Worm (Caenorhabditis elegans) whole organism, L1 larva: ENCODE measurements around the gene H39E23.3.

Experiments
- C04F5.9 ChIP-seq: sonication (generic microtip); optimal IDR thresholded peaks from 2 replicates; lab custom pipeline; 2016; ENCODE audit warnings: missing genetic modification characterization, missing compliant biosample characterization
- C16A3.4 ChIP-seq: fragments of 150-350 bp; optimal IDR thresholded peaks from 2 replicates; lab custom pipeline; 2014; ENCODE audit warnings: missing biosample characterization, missing genetic modification characterization
- Y116A8C.19 ChIP-seq: sonication (generic microtip); optimal IDR thresholded peaks from 2 replicates; lab custom pipeline; 2016; ENCODE audit warnings: missing compliant biosample characterization, missing genetic modification characterization, borderline replicate concordance
- alr-1 ChIP-seq: fragments of 200-800 bp; sonication (Bioruptor generic); optimal IDR thresholded peaks from 2 replicates; lab custom pipeline; 2018; ENCODE audit warnings: borderline replicate concordance, mild to moderate bottlenecking, missing genetic modification characterization, missing compliant biosample characterization
- aly-2 ChIP-seq: fragments of 150-350 bp; optimal IDR thresholded peaks from 2 replicates; lab custom pipeline; 2014; ENCODE audit warnings: missing biosample characterization, missing genetic modification characterization
- blmp-1 ChIP-seq: fragments of 150-350 bp; optimal IDR thresholded peaks from 2 replicates; lab custom pipeline; 2014; ENCODE audit warnings: missing biosample characterization, missing genetic modification characterization
- ceh-82 ChIP-seq, 3 experiments: fragments of 150-350 bp in 1 of 3; sonication (generic microtip) in 2 of 3; optimal IDR thresholded peaks; 2 replicates each; lab custom pipeline; 2014 to 2017; ENCODE audit warnings: missing biosample characterization in 3 of 3, missing genetic modification characterization in 3 of 3
- ceh-88 ChIP-seq: fragments of 200-800 bp; sonication (Bioruptor generic); IDR thresholded peaks from 2 replicates; pipeline ENCODE4 v1.3.6; 2022; ENCODE audit warnings: missing genetic modification characterization, missing compliant biosample characterization
- dpl-1 ChIP-seq, 3 experiments: fragments of 150-350 bp in 2 of 3; sonication (generic microtip) in 1 of 3; optimal IDR thresholded peaks; 2 replicates each; lab custom pipeline; 2014 to 2017; ENCODE audit warnings: missing biosample characterization in 3 of 3, missing genetic modification characterization in 3 of 3, missing genetic modification reagents in 3 of 3
- dsc-1 ChIP-seq: sonication (generic microtip); optimal IDR thresholded peaks from 2 replicates; lab custom pipeline; 2016; ENCODE audit warnings: mild to moderate bottlenecking, missing genetic modification characterization, missing compliant biosample characterization
- efl-1 ChIP-seq, 4 experiments: fragments of 150-350 bp; optimal IDR thresholded peaks in 3 of 4; peaks in 1 of 4; 1 replicate in 1 of 4; 2 replicates in 3 of 4; lab custom pipeline; 2014; ENCODE audit warnings: missing biosample characterization in 2 of 4, missing genetic modification characterization in 2 of 4, missing genetic modification reagents in 2 of 4
- egl-27 ChIP-seq, 2 experiments: fragments of 150-350 bp in 1 of 2; sonication (generic microtip); optimal IDR thresholded peaks; 3 replicates each; lab custom pipeline; 2017 to 2018; ENCODE audit warnings: missing biosample characterization in 2 of 2, missing genetic modification characterization in 2 of 2, missing genetic modification reagents in 2 of 2
- elt-2 ChIP-seq: sonication (generic microtip); optimal IDR thresholded peaks from 2 replicates; lab custom pipeline; 2016; ENCODE audit warnings: missing genetic modification characterization, mild to moderate bottlenecking, inconsistent platforms, missing compliant biosample characterization, missing genetic modification reagents
- elt-3 ChIP-seq, 6 experiments: fragments of 150-350 bp in 1 of 6; sonication (generic microtip); optimal IDR thresholded peaks; 2 replicates each; lab custom pipeline; 2017 to 2018; ENCODE audit warnings: missing biosample characterization in 6 of 6, missing genetic modification characterization in 6 of 6, inconsistent platforms in 1 of 6
- fkh-10 ChIP-seq: sonication (generic microtip); optimal IDR thresholded peaks from 2 replicates; lab custom pipeline; 2017; ENCODE audit warnings: missing biosample characterization, missing genetic modification reagents, missing genetic modification characterization
- fkh-8 ChIP-seq: sonication (generic microtip); optimal IDR thresholded peaks from 2 replicates; lab custom pipeline; 2016; ENCODE audit warnings: mild to moderate bottlenecking, missing genetic modification characterization, missing compliant biosample characterization
- fos-1 ChIP-seq: fragments of 150-350 bp; optimal IDR thresholded peaks from 2 replicates; lab custom pipeline; 2014; ENCODE audit warnings: missing biosample characterization, missing genetic modification characterization
- hpl-2 ChIP-seq: fragments of 150-350 bp; optimal IDR thresholded peaks from 2 replicates; lab custom pipeline; 2014; ENCODE audit warnings: missing biosample characterization, missing genetic modification reagents, missing genetic modification characterization
- irx-1 ChIP-seq: sonication (generic microtip); optimal IDR thresholded peaks from 2 replicates; lab custom pipeline; 2016; ENCODE audit warnings: missing genetic modification characterization, missing compliant biosample characterization
- jun-1 ChIP-seq: fragments of 150-350 bp; optimal IDR thresholded peaks from 2 replicates; lab custom pipeline; 2014; ENCODE audit warnings: missing biosample characterization, missing genetic modification reagents, missing genetic modification characterization
- lin-14 ChIP-seq: fragments of 200-800 bp; sonication (Bioruptor generic); optimal IDR thresholded peaks from 2 replicates; lab custom pipeline; 2018; ENCODE audit warnings: mild to moderate bottlenecking, missing genetic modification characterization, moderate library complexity, missing compliant biosample characterization
- lin-35 ChIP-seq, 2 experiments: fragments of 150-350 bp; optimal IDR thresholded peaks; 2 replicates each; lab custom pipeline; 2014; ENCODE audit warnings: missing biosample characterization in 2 of 2, missing genetic modification characterization in 2 of 2, missing genetic modification reagents in 2 of 2
- lsy-2 ChIP-seq, 2 experiments: fragments of 150-350 bp; optimal IDR thresholded peaks; 2 replicates each; lab custom pipeline; 2014; ENCODE audit warnings: missing biosample characterization in 2 of 2, missing genetic modification characterization in 2 of 2
- mab-9 ChIP-seq: fragments of 200-800 bp; sonication (Bioruptor generic); IDR thresholded peaks from 2 replicates; pipeline ENCODE4 v1.3.6; 2022; ENCODE audit warnings: missing genetic modification reagents, missing genetic modification characterization, missing compliant biosample characterization
- mdl-1 ChIP-seq, 2 experiments: fragments of 150-350 bp; optimal IDR thresholded peaks; 2 replicates each; lab custom pipeline; 2014 to 2017; ENCODE audit warnings: missing biosample characterization in 2 of 2, missing genetic modification characterization in 2 of 2, inconsistent platforms in 1 of 2
- mep-1 ChIP-seq: fragments of 150-350 bp; optimal IDR thresholded peaks from 2 replicates; lab custom pipeline; 2014; ENCODE audit warnings: missing biosample characterization, missing genetic modification characterization
- nhr-11 ChIP-seq: fragments of 150-350 bp; optimal IDR thresholded peaks from 2 replicates; lab custom pipeline; 2014; ENCODE audit warnings: missing biosample characterization, missing genetic modification characterization
- nhr-19 ChIP-seq: fragments of 200-800 bp; sonication (Bioruptor generic); conservative IDR thresholded peaks from 2 replicates; pipeline ENCODE4 v1.3.6; 2022; ENCODE audit warnings: missing genetic modification characterization, missing compliant biosample characterization
- nhr-237 ChIP-seq: fragments of 150-350 bp; optimal IDR thresholded peaks from 2 replicates; lab custom pipeline; 2014; ENCODE audit warnings: missing biosample characterization, missing genetic modification characterization
- nhr-47 ChIP-seq: sonication (generic microtip); optimal IDR thresholded peaks from 2 replicates; lab custom pipeline; 2016; ENCODE audit warnings: mild to moderate bottlenecking, missing genetic modification characterization, moderate library complexity, missing compliant biosample characterization
- nhr-71 ChIP-seq: sonication (generic microtip); optimal IDR thresholded peaks from 2 replicates; lab custom pipeline; 2016; ENCODE audit warnings: mild to moderate bottlenecking, missing genetic modification characterization, moderate library complexity, missing compliant biosample characterization
- nhr-77 ChIP-seq: fragments of 150-350 bp; optimal IDR thresholded peaks from 2 replicates; lab custom pipeline; 2014; ENCODE audit warnings: missing biosample characterization, missing genetic modification characterization
- nhr-85 ChIP-seq: sonication (generic microtip); peaks from one replicate; lab custom pipeline; 2016; ENCODE audit warnings: missing genetic modification characterization, inconsistent platforms, missing compliant biosample characterization
- nhr-90 ChIP-seq: sonication (generic microtip); optimal IDR thresholded peaks from 2 replicates; lab custom pipeline; 2016; ENCODE audit warnings: mild to moderate bottlenecking, missing genetic modification characterization, missing compliant biosample characterization; ENCODE audit not compliant: poor library complexity
- pag-3 ChIP-seq: sonication (generic microtip); optimal IDR thresholded peaks from 2 replicates; lab custom pipeline; 2017; ENCODE audit warnings: missing genetic modification characterization, mild to moderate bottlenecking, missing compliant biosample characterization, antibody characterized with exemption, borderline replicate concordance; ENCODE audit not compliant: insufficient read depth
- skn-1 ChIP-seq: fragments of 150-350 bp; optimal IDR thresholded peaks from 2 replicates; lab custom pipeline; 2014; ENCODE audit warnings: missing biosample characterization, missing genetic modification characterization
- snpc-4 ChIP-seq: fragments of 150-350 bp; optimal IDR thresholded peaks from 2 replicates; lab custom pipeline; 2014; ENCODE audit warnings: missing biosample characterization, missing genetic modification characterization
- snu-23 ChIP-seq: sonication (generic microtip); optimal IDR thresholded peaks from 2 replicates; lab custom pipeline; 2016; ENCODE audit warnings: missing genetic modification characterization, missing compliant biosample characterization
- sptf-1 ChIP-seq: fragments of 150-350 bp; optimal IDR thresholded peaks from 2 replicates; lab custom pipeline; 2014; ENCODE audit warnings: missing biosample characterization, missing genetic modification characterization
- tlp-1 ChIP-seq: fragments of 150-350 bp; optimal IDR thresholded peaks from 2 replicates; lab custom pipeline; 2014; ENCODE audit warnings: missing biosample characterization, missing genetic modification characterization
- unc-130 ChIP-seq: fragments of 150-350 bp; optimal IDR thresholded peaks from 2 replicates; lab custom pipeline; 2017; ENCODE audit warnings: missing biosample characterization, missing genetic modification characterization, inconsistent platforms
- zip-4 ChIP-seq: fragments of 200-800 bp; sonication (Bioruptor generic); optimal IDR thresholded peaks from 2 replicates; lab custom pipeline; 2018; ENCODE audit warnings: mild to moderate bottlenecking, missing genetic modification characterization, moderate library complexity, missing compliant biosample characterization
- ztf-11 ChIP-seq, 2 experiments: sonication (generic microtip); optimal IDR thresholded peaks; 2 replicates each; lab custom pipeline; 2016 to 2017; ENCODE audit warnings: missing genetic modification characterization in 2 of 2, missing biosample characterization in 1 of 2, missing compliant biosample characterization in 1 of 2
- ztf-4 ChIP-seq: fragments of 150-350 bp; optimal IDR thresholded peaks from 2 replicates; lab custom pipeline; 2014; ENCODE audit warnings: missing biosample characterization, missing genetic modification characterization

H39E23.3 gene

ce11 chrV:14146199-14146598 is 38.6 kb downstream of the H39E23.3 start, which contains the start of gene acs-10:
Gene acs-10, plus strand, starts transcription at chrV:14146499.
- no peak for TF ChIP-seq C16A3.4 (tag; lab: Kevin White, UChicago)
- TF ChIP-seq C04F5.9 (tag; lab: Kevin White, UChicago), result no peak
- TF ChIP-seq ceh-82 (tag; optimal IDR thresholded peaks at IDR 0.05; lab: Kevin White, UChicago), result no peak
- TF ChIP-seq aly-2, result no peak
- no peak for TF ChIP-seq unc-130 (tag; lab: Kevin White, UChicago)
- no peak for TF ChIP-seq nhr-237 (tag; lab: Kevin White, UChicago)
- TF ChIP-seq snu-23 (GFP tag; lab: Kevin White, UChicago), result no peak
- TF ChIP-seq efl-1 (optimal IDR thresholded peaks at IDR 0.05; lab: Kevin White, UChicago), result no peak
- no peak for TF ChIP-seq efl-1 (GFP tag; optimal IDR thresholded peaks at IDR 0.05 in 1 of 2; lab: Kevin White, UChicago)
- no peak for TF ChIP-seq tlp-1 (tag; lab: Kevin White, UChicago)
- no peak for TF ChIP-seq nhr-85 (tag; lab: Kevin White, UChicago)
- TF ChIP-seq pag-3 (tag; lab: Kevin White, UChicago), result no peak
- TF ChIP-seq hpl-2 (GFP tag; lab: Kevin White, UChicago), result no peak
- no peak for TF ChIP-seq egl-27 (tag; optimal IDR thresholded peaks at IDR 0.05; lab: Kevin White, UChicago)
- TF ChIP-seq lin-35 (GFP tag; optimal IDR thresholded peaks at IDR 0.05; lab: Kevin White, UChicago), result no peak
- no peak for TF ChIP-seq nhr-77 (tag; lab: Kevin White, UChicago)

ce11 chrV:14147114-14147513 is 39.5 kb downstream of the H39E23.3 start:
- TF ChIP-seq nhr-11 (tag; lab: Kevin White, UChicago), result no peak
- TF ChIP-seq skn-1 (tag; lab: Kevin White, UChicago), result no peak
- TF ChIP-seq mep-1 (tag; lab: Kevin White, UChicago), result no peak
- TF ChIP-seq dsc-1 (tag; lab: Kevin White, UChicago), result no peak

ce11 chrV:14149125-14149524 is 41.5 kb downstream of the H39E23.3 start:
- TF ChIP-seq efl-1 (optimal IDR thresholded peaks at IDR 0.05; lab: Kevin White, UChicago) (no peak), efl-1 (GFP tag; optimal IDR thresholded peaks at IDR 0.05 in 1 of 2; lab: Kevin White, UChicago) (peak in 1 of 2 experiments; percentile 73), lsy-2 (tag; optimal IDR thresholded peaks at IDR 0.05; lab: Kevin White, UChicago) (peak in 1 of 2 experiments; percentile 34), mep-1 (tag; lab: Kevin White, UChicago) (peak; percentile 21), lin-14 (GFP tag; lab: Kevin White, UChicago) (peak; percentile 76), nhr-71 (tag; lab: Kevin White, UChicago) (peak; percentile 28), elt-3 (tag; optimal IDR thresholded peaks at IDR 0.05; lab: Kevin White, UChicago) (peak in 1 of 6 experiments; percentile 32), nhr-85 (tag; lab: Kevin White, UChicago) (peak; percentile 85), blmp-1 (tag; lab: Kevin White, UChicago) (peak; percentile 41), ztf-11 (tag; optimal IDR thresholded peaks at IDR 0.05; lab: Kevin White, UChicago) (no peak), snu-23 (GFP tag; lab: Kevin White, UChicago) (peak; percentile 27), nhr-90 (tag; lab: Kevin White, UChicago) (no peak)

ce11 chrV:14150966-14151365 is 43.4 kb downstream of the H39E23.3 start:
- no peak for TF ChIP-seq Y116A8C.19 (tag; lab: Kevin White, UChicago)
- no peak for TF ChIP-seq hpl-2 (GFP tag; lab: Kevin White, UChicago)
- TF ChIP-seq fkh-8 (tag; lab: Kevin White, UChicago), result no peak
- TF ChIP-seq ztf-11 (tag; optimal IDR thresholded peaks at IDR 0.05; lab: Kevin White, UChicago), result no peak
- TF ChIP-seq blmp-1 (tag; lab: Kevin White, UChicago), result peak; percentile 29
- TF ChIP-seq fkh-10 (GFP tag; lab: Kevin White, UChicago), result no peak
- no peak for TF ChIP-seq ceh-88
- no peak for TF ChIP-seq aly-2
- no peak for TF ChIP-seq elt-2 (tag; lab: Kevin White, UChicago)
- TF ChIP-seq snpc-4 (tag; lab: Kevin White, UChicago), result no peak
- no peak for TF ChIP-seq jun-1
- TF ChIP-seq ztf-4, result no peak
- no peak for TF ChIP-seq irx-1
- no peak for TF ChIP-seq nhr-19 (GFP tag; lab: Robert Waterston, UW)
- no peak for TF ChIP-seq fos-1
- no peak for TF ChIP-seq mab-9 (GFP tag; lab: Robert Waterston, UW)
- TF ChIP-seq sptf-1 (tag; lab: Kevin White, UChicago), result no peak
- no peak for TF ChIP-seq mdl-1 (tag; optimal IDR thresholded peaks at IDR 0.05; lab: Kevin White, UChicago)
- no peak for TF ChIP-seq dsc-1 (tag; lab: Kevin White, UChicago)
- no peak for TF ChIP-seq nhr-237 (tag; lab: Kevin White, UChicago)
- TF ChIP-seq ceh-82 (tag; optimal IDR thresholded peaks at IDR 0.05; lab: Kevin White, UChicago), result no peak
- no peak for TF ChIP-seq zip-4 (GFP tag; lab: Kevin White, UChicago)
- TF ChIP-seq alr-1 (tag; lab: Kevin White, UChicago), result no peak
- TF ChIP-seq dpl-1 (GFP tag; optimal IDR thresholded peaks at IDR 0.05; lab: Kevin White, UChicago), result no peak
- no peak for TF ChIP-seq nhr-47 (tag; lab: Kevin White, UChicago)
- TF ChIP-seq skn-1 (tag; lab: Kevin White, UChicago), result no peak
- no peak for TF ChIP-seq egl-27 (tag; optimal IDR thresholded peaks at IDR 0.05; lab: Kevin White, UChicago)
